Fruit fly (Drosophila melanogaster): ENCODE measurements around the gene CG12091.

Gene CG12091

dm6 chr3L:1577338-1577737 lies 40.7 kb upstream of the CG12091 start (continued):
- no peak for TF ChIP-seq CG16863 (GFP tag; optimal IDR thresholded peaks at IDR 0.05)
- no peak for TF ChIP-seq CG2875 (GFP tag; optimal IDR thresholded peaks at IDR 0.05)
- TF ChIP-seq HLH4C (GFP tag; IDR thresholded peaks at IDR 0.05; ENCODE audit: partially characterized antibody), result no peak
- TF ChIP-seq CG11504 (tag; optimal IDR thresholded peaks at IDR 0.05), result no peak
- TF ChIP-seq wdn (GFP tag; IDR thresholded peaks at IDR 0.05), result no peak
- peak; percentile 98 for TF ChIP-seq onecut (GFP tag; IDR thresholded peaks at IDR 0.05)
- TF ChIP-seq Nf-YC (tag; optimal IDR thresholded peaks at IDR 0.05), result no peak
- TF ChIP-seq CG15514 (GFP tag; optimal IDR thresholded peaks at IDR 0.05), result peak; percentile 9
- TF ChIP-seq CG3407 (GFP tag; optimal IDR thresholded peaks at IDR 0.05), result no peak
- no peak for TF ChIP-seq MTF-1 (GFP tag; optimal IDR thresholded peaks at IDR 0.05; ENCODE audit: borderline replicate concordance)
- no peak for TF ChIP-seq CG15011 (GFP tag; optimal IDR thresholded peaks at IDR 0.05)
- TF ChIP-seq Stat92E (GFP tag; optimal IDR thresholded peaks at IDR 0.05), result no peak
- TF ChIP-seq Trl (optimal IDR thresholded peaks at IDR 0.05), result peak; percentile 39 to 42
- TF ChIP-seq Trl (GFP tag; optimal IDR thresholded peaks at IDR 0.05), result no peak
- no peak for TF ChIP-seq Antp (GFP tag; optimal IDR thresholded peaks at IDR 0.05)
- TF ChIP-seq gem (tag; optimal IDR thresholded peaks at IDR 0.05), result no peak
- TF ChIP-seq ewg (GFP tag; optimal IDR thresholded peaks at IDR 0.05), result peak; percentile 85
- TF ChIP-seq Mrtf (GFP tag; IDR thresholded peaks at IDR 0.05), result no peak
- TF ChIP-seq CG30020 (tag; optimal IDR thresholded peaks at IDR 0.05), result no peak
- TF ChIP-seq CG1603 (tag; optimal IDR thresholded peaks at IDR 0.05), result no peak
- TF ChIP-seq CG42726 (GFP tag; IDR thresholded peaks at IDR 0.05; ENCODE audit: partially characterized antibody), result no peak
- no peak for TF ChIP-seq NFAT (GFP tag; IDR thresholded peaks at IDR 0.05)
- TF ChIP-seq Neu2 (GFP tag; optimal IDR thresholded peaks at IDR 0.05; ENCODE audit: borderline replicate concordance), result no peak
- no peak for TF ChIP-seq dan (GFP tag; IDR thresholded peaks at IDR 0.05)
- TF ChIP-seq fd96Cb (tag; optimal IDR thresholded peaks at IDR 0.05), result no peak
- no peak for TF ChIP-seq CG14667 (GFP tag; IDR thresholded peaks at IDR 0.05)
- peak; percentile 66 for TF ChIP-seq cg (GFP tag; optimal IDR thresholded peaks at IDR 0.05)
- TF ChIP-seq CG2129 (GFP tag; IDR thresholded peaks at IDR 0.05; ENCODE audit: partially characterized antibody), result no peak
- TF ChIP-seq repo (GFP tag; optimal IDR thresholded peaks at IDR 0.05), result no peak
- no peak for TF ChIP-seq H2.0 (GFP tag; IDR thresholded peaks at IDR 0.05)
- no peak for TF ChIP-seq btn (GFP tag; optimal IDR thresholded peaks at IDR 0.05)
- no peak for TF ChIP-seq CG11398 (GFP tag; optimal IDR thresholded peaks at IDR 0.05)
- peak; percentile 37; the same call in 1 of the 2 replicates for TF ChIP-seq Drgx (GFP tag; IDR thresholded peaks at IDR 0.05)
- TF ChIP-seq twi (tag; optimal IDR thresholded peaks at IDR 0.05), result no peak
- TF ChIP-seq Dek (tag; optimal IDR thresholded peaks at IDR 0.05), result no peak
- no peak for TF ChIP-seq nmo (GFP tag; optimal IDR thresholded peaks at IDR 0.05)
- TF ChIP-seq CG8281 (tag; optimal IDR thresholded peaks at IDR 0.05), result no peak
- peak; percentile 30; the same call in 1 of the 3 replicates for TF ChIP-seq sr (GFP tag; IDR thresholded peaks at IDR 0.05)
- no peak for TF ChIP-seq Hr39 (optimal IDR thresholded peaks at IDR 0.05)
- peak; percentile 5 for TF ChIP-seq CG6765 (GFP tag; optimal IDR thresholded peaks at IDR 0.05)
- no peak for TF ChIP-seq mirr (GFP tag; optimal IDR thresholded peaks at IDR 0.05)
- TF ChIP-seq CG17802 (tag; optimal IDR thresholded peaks at IDR 0.05), result no peak
- TF ChIP-seq grau (tag; optimal IDR thresholded peaks at IDR 0.05), result no peak
- 0 out of 2 replicates have a peak, but pooled peaks have one; percentile 27 for TF ChIP-seq CG11247 (GFP tag; IDR thresholded peaks at IDR 0.05)
- TF ChIP-seq Optix (GFP tag; IDR thresholded peaks at IDR 0.05), result no peak
- TF ChIP-seq TFAM (GFP tag; optimal IDR thresholded peaks at IDR 0.05), result no peak
- peak; percentile 10; the same call in 1 of the 2 replicates for TF ChIP-seq vvl (GFP tag; IDR thresholded peaks at IDR 0.05)
- TF ChIP-seq D (optimal IDR thresholded peaks at IDR 0.05), result no peak
- TF ChIP-seq D (GFP tag; optimal IDR thresholded peaks at IDR 0.05), result no peak
- peak; percentile 75 for TF ChIP-seq seq (GFP tag; IDR thresholded peaks at IDR 0.05)
- no peak for TF ChIP-seq CG16779 (GFP tag; IDR thresholded peaks at IDR 0.05)
- TF ChIP-seq E2f2 (GFP tag; IDR thresholded peaks at IDR 0.05), result no peak
